Worm (Caenorhabditis elegans) whole organism, L4 larva: ENCODE data around the gene rfl-1.

Experiments
- F10B5.3 ChIP-seq: sonication (generic microtip); optimal IDR thresholded peaks from 2 replicates; lab custom pipeline; 2016; ENCODE audit warnings: mild to moderate bottlenecking, missing genetic modification characterization, missing compliant biosample characterization
- F37D6.2 ChIP-seq: sonication (generic microtip); optimal IDR thresholded peaks from 2 replicates; lab custom pipeline; 2016; ENCODE audit warnings: mild to moderate bottlenecking, missing genetic modification characterization, missing compliant biosample characterization
- F49E8.2 ChIP-seq: sonication (generic microtip); optimal IDR thresholded peaks from 2 replicates; lab custom pipeline; 2016; ENCODE audit warnings: missing compliant biosample characterization, mild to moderate bottlenecking, missing genetic modification characterization, borderline replicate concordance
- R02D3.7 ChIP-seq: fragments of 150-350 bp; sonication (generic microtip); optimal IDR thresholded peaks from 3 replicates; lab custom pipeline; 2014; ENCODE audit warnings: missing biosample characterization, missing genetic modification characterization
- T20F7.1 ChIP-seq: fragments of 200-800 bp; sonication (Bioruptor generic); optimal IDR thresholded peaks from 2 replicates; lab custom pipeline; 2018; ENCODE audit warnings: mild to moderate bottlenecking, missing genetic modification characterization, missing compliant biosample characterization
- T26A8.4 ChIP-seq: fragments of 200-800 bp; sonication (Bioruptor generic); IDR thresholded peaks from 2 replicates; pipeline ENCODE4 v1.3.6; 2022; ENCODE audit warnings: missing genetic modification characterization, missing compliant biosample characterization
- ama-1 ChIP-seq: fragments of 150-350 bp; optimal IDR thresholded peaks from 2 replicates; lab custom pipeline; 2014; ENCODE audit warnings: inconsistent platforms, mixed read lengths
- ceh-20 ChIP-seq: fragments of 200-800 bp; sonication (Bioruptor generic); IDR thresholded peaks from 2 replicates; pipeline ENCODE4 v1.3.6; 2022; ENCODE audit warnings: missing genetic modification reagents, missing genetic modification characterization, missing compliant biosample characterization
- ceh-32 ChIP-seq: sonication (generic microtip); optimal IDR thresholded peaks from 2 replicates; lab custom pipeline; 2016; ENCODE audit warnings: mild to moderate bottlenecking, missing genetic modification characterization, missing compliant biosample characterization; ENCODE audit not compliant: poor library complexity
- ceh-82 ChIP-seq: sonication (generic microtip); optimal IDR thresholded peaks from 2 replicates; lab custom pipeline; 2017; ENCODE audit warnings: missing biosample characterization, missing genetic modification characterization
- ces-1 ChIP-seq: fragments of 150-350 bp; sonication (generic microtip); optimal IDR thresholded peaks from 4 replicates; lab custom pipeline; 2014; ENCODE audit warnings: missing biosample characterization, missing genetic modification reagents, missing genetic modification characterization
- daf-8 ChIP-seq: fragments of 200-800 bp; sonication (Bioruptor generic); IDR thresholded peaks from 2 replicates; pipeline ENCODE4 v1.3.6; 2022; ENCODE audit warnings: missing genetic modification characterization, missing compliant biosample characterization
- dmd-6 ChIP-seq: fragments of 200-800 bp; sonication (Bioruptor generic); IDR thresholded peaks from 2 replicates; pipeline ENCODE4 v1.3.6; 2022; ENCODE audit warnings: missing genetic modification reagents, missing genetic modification characterization, missing compliant biosample characterization
- dmd-8 ChIP-seq: fragments of 200-800 bp; sonication (Bioruptor generic); IDR thresholded peaks from 2 replicates; pipeline ENCODE4 v1.3.6; 2022; ENCODE audit warnings: missing genetic modification characterization, missing compliant biosample characterization
- dmd-9 ChIP-seq: fragments of 200-800 bp; sonication (Bioruptor generic); IDR thresholded peaks from 2 replicates; pipeline ENCODE4 v1.3.6; 2022; ENCODE audit warnings: missing genetic modification reagents, missing genetic modification characterization, missing compliant biosample characterization
- dpl-1 ChIP-seq: fragments of 150-350 bp; optimal IDR thresholded peaks from 2 replicates; lab custom pipeline; 2014; ENCODE audit warnings: missing biosample characterization, missing genetic modification reagents, missing genetic modification characterization
- gei-8 ChIP-seq: fragments of 200-800 bp; sonication (Bioruptor generic); optimal IDR thresholded peaks from 2 replicates; lab custom pipeline; 2018; ENCODE audit warnings: mild to moderate bottlenecking, missing genetic modification characterization, missing compliant biosample characterization
- hif-1 ChIP-seq, 2 experiments: sonication (generic microtip); optimal IDR thresholded peaks; 2 replicates each; lab custom pipeline; 2016 to 2017; ENCODE audit warnings: missing compliant biosample characterization in 2 of 2, missing genetic modification characterization in 2 of 2, missing genetic modification reagents in 2 of 2, missing genotype in 2 of 2, mild to moderate bottlenecking in 1 of 2
- hmg-1.1 ChIP-seq: fragments of 200-800 bp; sonication (Bioruptor generic); IDR thresholded peaks from 2 replicates; pipeline ENCODE4 v1.3.6; 2022; ENCODE audit warnings: missing genetic modification reagents, missing genetic modification characterization, missing compliant biosample characterization
- jun-1 ChIP-seq: fragments of 150-350 bp; optimal IDR thresholded peaks from 2 replicates; lab custom pipeline; 2014; ENCODE audit warnings: missing biosample characterization, missing genetic modification reagents, missing genetic modification characterization
- lin-13 ChIP-seq: fragments of 150-350 bp; optimal IDR thresholded peaks from 2 replicates; lab custom pipeline; 2014; ENCODE audit warnings: missing biosample characterization, missing genetic modification reagents, missing genetic modification characterization
- lin-15B ChIP-seq: fragments of 150-350 bp; sonication (generic microtip); optimal IDR thresholded peaks from 3 replicates; lab custom pipeline; 2014; ENCODE audit warnings: missing biosample characterization, missing genetic modification characterization
- lin-38 ChIP-seq: fragments of 200-800 bp; sonication (Bioruptor generic); IDR thresholded peaks from 2 replicates; pipeline ENCODE4 v1.3.6; 2022; ENCODE audit warnings: missing genetic modification reagents, missing genetic modification characterization, missing compliant biosample characterization
- lin-39 ChIP-seq: fragments of 150-350 bp; optimal IDR thresholded peaks from 2 replicates; lab custom pipeline; 2014; ENCODE audit warnings: missing biosample characterization, missing genetic modification reagents, missing genetic modification characterization
- lir-3 ChIP-seq: sonication (generic microtip); optimal IDR thresholded peaks from 2 replicates; lab custom pipeline; 2016; ENCODE audit warnings: mild to moderate bottlenecking, missing genetic modification characterization, missing compliant biosample characterization
- madf-9 ChIP-seq: fragments of 200-800 bp; sonication (Bioruptor generic); conservative IDR thresholded peaks from 2 replicates; pipeline ENCODE4 v1.3.6; 2022; ENCODE audit warnings: missing genetic modification reagents, missing genetic modification characterization, missing compliant biosample characterization
- mes-2 ChIP-seq: sonication (generic microtip); optimal IDR thresholded peaks from 2 replicates; lab custom pipeline; 2016; ENCODE audit warnings: missing genotype, mild to moderate bottlenecking, missing genetic modification characterization, missing compliant biosample characterization; ENCODE audit not compliant: poor library complexity, severe bottlenecking
- mxl-2 ChIP-seq: fragments of 200-800 bp; sonication (Bioruptor generic); conservative IDR thresholded peaks from 2 replicates; pipeline ENCODE4 v1.3.6; 2022; ENCODE audit warnings: missing genetic modification reagents, missing genetic modification characterization, missing compliant biosample characterization
- nhr-102 ChIP-seq: sonication (generic microtip); optimal IDR thresholded peaks from 2 replicates; lab custom pipeline; 2016; ENCODE audit warnings: mild to moderate bottlenecking, missing genetic modification characterization, moderate library complexity, missing compliant biosample characterization
- nhr-11 ChIP-seq: fragments of 150-350 bp; optimal IDR thresholded peaks from 2 replicates; lab custom pipeline; 2014; ENCODE audit warnings: missing biosample characterization, missing genetic modification characterization
- nhr-111 ChIP-seq: fragments of 200-800 bp; sonication (Bioruptor generic); optimal IDR thresholded peaks from 2 replicates; lab custom pipeline; 2018; ENCODE audit warnings: mild to moderate bottlenecking, missing genetic modification characterization, missing compliant biosample characterization
- nhr-237 ChIP-seq: sonication (generic microtip); optimal IDR thresholded peaks from 2 replicates; lab custom pipeline; 2017; ENCODE audit warnings: missing biosample characterization, missing genetic modification characterization
- nhr-25 ChIP-seq: sonication (generic microtip); optimal IDR thresholded peaks from 2 replicates; lab custom pipeline; 2017; ENCODE audit warnings: missing genetic modification characterization, mild to moderate bottlenecking, missing compliant biosample characterization, antibody characterized with exemption, moderate library complexity, borderline replicate concordance; ENCODE audit not compliant: insufficient read depth
- nhr-28 ChIP-seq: fragments of 150-350 bp; optimal IDR thresholded peaks from 2 replicates; lab custom pipeline; 2014; ENCODE audit warnings: missing biosample characterization, missing genetic modification characterization
- nhr-41 ChIP-seq: fragments of 200-800 bp; sonication (Bioruptor generic); IDR thresholded peaks from 2 replicates; pipeline ENCODE4 v1.3.6; 2022; ENCODE audit warnings: missing genetic modification reagents, missing genetic modification characterization, missing compliant biosample characterization
- nhr-6 ChIP-seq: fragments of 150-350 bp; optimal IDR thresholded peaks from 2 replicates; lab custom pipeline; 2014; ENCODE audit warnings: missing biosample characterization, missing genetic modification characterization
- nhr-77 ChIP-seq: fragments of 150-350 bp; optimal IDR thresholded peaks from 2 replicates; lab custom pipeline; 2014; ENCODE audit warnings: missing biosample characterization, missing genetic modification characterization
- rbr-2 ChIP-seq: sonication (generic microtip); optimal IDR thresholded peaks from 2 replicates; lab custom pipeline; 2016; ENCODE audit warnings: missing genotype, missing genetic modification characterization, missing compliant biosample characterization
- saeg-2 ChIP-seq: fragments of 200-800 bp; sonication (Bioruptor generic); IDR thresholded peaks from 2 replicates; pipeline ENCODE4 v1.3.6; 2022; ENCODE audit warnings: missing genetic modification reagents, missing genetic modification characterization, missing compliant biosample characterization
- sdz-12 ChIP-seq: fragments of 200-800 bp; sonication (Bioruptor generic); optimal IDR thresholded peaks from 2 replicates; lab custom pipeline; 2018; ENCODE audit warnings: mild to moderate bottlenecking, missing genetic modification characterization, missing compliant biosample characterization
- skn-1 ChIP-seq: fragments of 150-350 bp; optimal IDR thresholded peaks from 2 replicates; lab custom pipeline; 2014; ENCODE audit warnings: missing biosample characterization, missing genetic modification characterization
- snpc-4 ChIP-seq: fragments of 150-350 bp; optimal IDR thresholded peaks from 2 replicates; lab custom pipeline; 2014; ENCODE audit warnings: missing biosample characterization, missing genetic modification characterization
- spr-1 ChIP-seq: sonication (generic microtip); optimal IDR thresholded peaks from 2 replicates; lab custom pipeline; 2016; ENCODE audit warnings: mild to moderate bottlenecking, missing genetic modification characterization, missing compliant biosample characterization
- spr-3 ChIP-seq: fragments of 200-800 bp; sonication (Bioruptor generic); optimal IDR thresholded peaks from 2 replicates; lab custom pipeline; 2018; ENCODE audit warnings: mild to moderate bottlenecking, missing genetic modification characterization, missing compliant biosample characterization
- tag-97 ChIP-seq: fragments of 200-800 bp; sonication (Bioruptor generic); IDR thresholded peaks from 2 replicates; pipeline ENCODE4 v1.3.6; 2022; ENCODE audit warnings: missing genetic modification characterization, missing compliant biosample characterization
- unc-130 ChIP-seq: sonication (generic microtip); optimal IDR thresholded peaks from 2 replicates; lab custom pipeline; 2016; ENCODE audit warnings: missing genetic modification reagents, missing genetic modification characterization, missing compliant biosample characterization
- unc-39 ChIP-seq: sonication (generic microtip); optimal IDR thresholded peaks from 2 replicates; lab custom pipeline; 2017; ENCODE audit warnings: missing biosample characterization, missing genetic modification characterization
- zfp-2 ChIP-seq: sonication (generic microtip); optimal IDR thresholded peaks from 2 replicates; lab custom pipeline; 2016; ENCODE audit warnings: mild to moderate bottlenecking, missing genetic modification characterization, missing compliant biosample characterization
- zfp-3 ChIP-seq: fragments of 200-800 bp; sonication (Bioruptor generic); conservative IDR thresholded peaks from 2 replicates; pipeline ENCODE4 v1.3.6; 2022; ENCODE audit warnings: missing genetic modification reagents, missing genetic modification characterization, missing compliant biosample characterization
- zip-11 ChIP-seq: fragments of 200-800 bp; sonication (Bioruptor generic); IDR thresholded peaks from 2 replicates; pipeline ENCODE4 v1.3.6; 2022; ENCODE audit warnings: missing genetic modification characterization, missing compliant biosample characterization
- ztf-11 ChIP-seq: fragments of 150-350 bp; optimal IDR thresholded peaks from 2 replicates; lab custom pipeline; 2014; ENCODE audit warnings: missing biosample characterization, missing genetic modification characterization

The rfl-1 gene

ce11 chrIII:7030044-7030804 is 9.2 kb downstream of the rfl-1 start:
- TF ChIP-seq unc-39 (no peak), spr-3 (GFP tag; lab: Kevin White, UChicago) (no peak), nhr-28 (tag; lab: Kevin White, UChicago) (no peak), unc-130 (GFP tag; lab: Kevin White, UChicago) (no peak), ceh-20 (GFP tag; lab: Robert Waterston, UW) (no peak), daf-8 (GFP tag; lab: Robert Waterston, UW) (no peak), madf-9 (GFP tag; lab: Robert Waterston, UW) (no peak; the same call in 1 of the 2 replicates), lin-13 (no peak), ztf-11 (tag; lab: Kevin White, UChicago) (no peak), spr-1 (tag; lab: Kevin White, UChicago) (peak; percentile 23), nhr-11 (tag; lab: Kevin White, UChicago) (no peak), hif-1 (tag; optimal IDR thresholded peaks at IDR 0.05; lab: Kevin White, UChicago) (no peak), mes-2 (peak; percentile 62), snpc-4 (tag; lab: Kevin White, UChicago) (peak; percentile 75), lin-39 (tag; lab: Kevin White, UChicago) (no peak), ceh-82 (tag; lab: Kevin White, UChicago) (no peak), zfp-3 (GFP tag; lab: Robert Waterston, UW) (no peak), dpl-1 (GFP tag; lab: Kevin White, UChicago) (peak; percentile 39), dmd-6 (GFP tag; lab: Robert Waterston, UW) (peak; percentile 61), gei-8 (GFP tag; lab: Kevin White, UChicago) (peak; percentile 1), zip-11 (GFP tag; lab: Robert Waterston, UW) (no peak), lin-15B (tag; lab: Kevin White, UChicago) (no peak), mxl-2 (GFP tag; lab: Robert Waterston, UW) (no peak), F49E8.2 (tag; lab: Kevin White, UChicago) (no peak), zfp-2 (tag; lab: Kevin White, UChicago) (no peak), dmd-8 (GFP tag; lab: Robert Waterston, UW) (no peak), tag-97 (GFP tag; lab: Robert Waterston, UW) (no peak), skn-1 (tag; lab: Kevin White, UChicago) (no peak), ama-1 (lab: Kevin White, UChicago) (no peak), saeg-2 (GFP tag; lab: Robert Waterston, UW) (no peak), T26A8.4 (GFP tag; lab: Robert Waterston, UW) (no peak; the same call in 1 of the 2 replicates), nhr-6 (tag; lab: Kevin White, UChicago) (no peak), lir-3 (no peak), nhr-25 (tag; lab: Kevin White, UChicago) (no peak), nhr-111 (GFP tag; lab: Kevin White, UChicago) (peak; percentile 34), nhr-237 (tag; lab: Kevin White, UChicago) (no peak), nhr-41 (no peak), jun-1 (tag; lab: Kevin White, UChicago) (no peak), ceh-32 (tag; lab: Kevin White, UChicago) (no peak), ces-1 (GFP tag; lab: Kevin White, UChicago) (no peak), R02D3.7 (no peak), sdz-12 (GFP tag; lab: Kevin White, UChicago) (no peak), nhr-102 (tag; lab: Kevin White, UChicago) (no peak), T20F7.1 (no peak), lin-38 (peak; percentile 62), hmg-1.1 (GFP tag; lab: Robert Waterston, UW) (peak; percentile 51; the same call in 1 of the 2 replicates), F10B5.3 (tag; lab: Kevin White, UChicago) (no peak), F37D6.2 (tag; lab: Kevin White, UChicago) (peak; percentile 12), dmd-9 (GFP tag; lab: Robert Waterston, UW) (no peak), nhr-77 (tag; lab: Kevin White, UChicago) (no peak), rbr-2 (peak; percentile 30)
